Worm (Caenorhabditis elegans): Measurements from ENCODE around the gene C18H9.6.

ce11 chrII:6706552-6707091 lies 5.2 kb upstream of the C18H9.6 start:
- TF ChIP-seq him-1 (tag; optimal IDR thresholded peaks at IDR 0.05) (no peak), dao-5 (tag; optimal IDR thresholded peaks at IDR 0.05) (no peak)
